Fruit fly (Drosophila melanogaster): Measurements from ENCODE around the gene Rat1.

Rat1 gene

DNA sequence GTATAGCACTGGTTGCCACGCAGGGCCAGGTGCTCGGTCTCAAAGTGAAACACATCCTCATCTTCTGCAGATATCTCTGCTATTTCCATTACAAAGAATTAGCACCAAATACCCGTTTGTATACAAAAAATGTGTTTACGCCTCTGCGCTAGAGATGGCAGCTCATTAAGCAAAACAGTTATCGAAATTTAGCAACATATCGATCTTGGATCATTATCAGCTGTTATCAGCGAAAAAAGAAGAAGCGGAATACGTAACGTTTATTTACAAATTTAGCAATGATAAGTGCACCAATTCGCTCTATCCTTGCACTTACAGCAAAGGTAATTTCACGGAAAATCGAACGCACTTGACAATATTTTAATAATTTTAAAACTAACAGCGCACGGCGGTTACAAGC, 52.3 kb downstream of the Rat1 start, which contains the start of the genes Atac1 and Hmgcl:
TSS of gene Atac1 (minus strand) at position 164 of the 400 bp plus-strand sequence.
TSS of gene Hmgcl (plus strand) at position 213 of the 400 bp plus-strand sequence.
- TF ChIP-seq Pif1A (GFP tag; optimal IDR thresholded peaks at IDR 0.05) (no peak), rn (GFP tag; IDR thresholded peaks at IDR 0.05) (no peak), D1 (tag; optimal IDR thresholded peaks at IDR 0.05) (no peak), CG8301 (tag; optimal IDR thresholded peaks at IDR 0.05) (no peak), CG14655 (GFP tag; optimal IDR thresholded peaks at IDR 0.05) (no peak), CG10348 (GFP tag; IDR thresholded peaks at IDR 0.05) (no peak), CG34367 (tag; optimal IDR thresholded peaks at IDR 0.05) (no peak), CG12605 (GFP tag; IDR thresholded peaks at IDR 0.05) (no peak), CG8159 (tag; optimal IDR thresholded peaks at IDR 0.05) (no peak), Snoo (tag; optimal IDR thresholded peaks at IDR 0.05) (no peak), CG32121 (GFP tag; IDR thresholded peaks at IDR 0.05) (no peak), Pif1B (GFP tag; optimal IDR thresholded peaks at IDR 0.05) (no peak)
